Fruit fly (Drosophila melanogaster): ENCODE results near the gene kz.
A peak's percentile ranks its signal among the peaks of the same experiment; 100 is the strongest.

Gene kz

DNA sequence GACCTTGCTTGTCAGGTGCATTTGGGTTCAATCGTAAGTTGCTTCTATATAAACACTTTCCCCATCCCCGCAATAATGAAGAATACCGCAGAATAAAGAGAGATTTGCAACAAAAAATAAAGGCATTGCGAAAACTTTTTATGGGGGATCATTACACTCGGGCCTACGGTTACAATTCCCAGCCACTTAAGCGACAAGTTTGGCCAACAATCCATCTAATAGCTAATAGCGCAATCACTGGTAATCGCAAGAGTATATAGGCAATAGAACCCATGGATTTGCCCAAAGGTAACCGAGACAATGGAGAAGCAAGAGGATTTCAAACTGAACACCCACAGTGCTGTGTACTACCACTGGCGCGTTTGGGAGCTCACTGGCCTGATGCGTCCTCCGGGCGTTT lies 4.1 kb upstream of the kz start, which contains the start of gene Or2a:
Or2a (plus strand) TSS at position 301 of the 400 bp plus-strand sequence.
- TF ChIP-seq Pif1B (GFP tag; optimal IDR thresholded peaks at IDR 0.05) (no peak), Ets98B (GFP tag; IDR thresholded peaks at IDR 0.05) (no peak), EcR (GFP tag; optimal IDR thresholded peaks at IDR 0.05) (no peak), CG14655 (GFP tag; optimal IDR thresholded peaks at IDR 0.05) (no peak)

DNA sequence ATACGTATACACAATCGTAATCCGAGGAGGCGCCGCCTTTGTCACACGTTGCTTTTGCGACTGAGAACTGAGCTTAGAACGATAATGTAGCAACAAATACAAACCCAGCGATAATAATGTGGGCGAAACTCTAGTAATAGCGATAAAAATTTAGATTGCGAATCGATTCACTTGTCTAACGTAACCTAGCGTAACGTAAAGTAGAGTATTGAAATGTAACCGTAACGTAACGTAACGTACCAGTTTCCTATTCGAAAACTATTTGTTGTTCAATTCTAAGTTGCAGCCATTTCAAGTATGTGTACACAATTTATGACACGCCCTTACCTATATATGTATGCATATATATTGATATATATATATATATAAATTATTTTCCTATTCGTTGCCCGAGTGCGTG lies 2.9 kb upstream of the kz start:
- no peak for TF ChIP-seq CG4496 (GFP tag; IDR thresholded peaks at IDR 0.05)
- TF ChIP-seq gl (tag; optimal IDR thresholded peaks at IDR 0.05): no peak
- TF ChIP-seq rn (GFP tag; IDR thresholded peaks at IDR 0.05): no peak
- no peak for TF ChIP-seq Ets98B (GFP tag; IDR thresholded peaks at IDR 0.05)
- TF ChIP-seq CG9948 (tag; optimal IDR thresholded peaks at IDR 0.05): no peak
- no peak for TF ChIP-seq CG17806 (tag; optimal IDR thresholded peaks at IDR 0.05)
- TF ChIP-seq CG13204 (GFP tag; optimal IDR thresholded peaks at IDR 0.05): no peak
- TF ChIP-seq CG12605 (GFP tag; IDR thresholded peaks at IDR 0.05): no peak
- TF ChIP-seq CG34367 (tag; optimal IDR thresholded peaks at IDR 0.05): no peak
- TF ChIP-seq Pif1A (GFP tag; optimal IDR thresholded peaks at IDR 0.05): no peak
- no peak for TF ChIP-seq fd96Ca (GFP tag; IDR thresholded peaks at IDR 0.05)

DNA sequence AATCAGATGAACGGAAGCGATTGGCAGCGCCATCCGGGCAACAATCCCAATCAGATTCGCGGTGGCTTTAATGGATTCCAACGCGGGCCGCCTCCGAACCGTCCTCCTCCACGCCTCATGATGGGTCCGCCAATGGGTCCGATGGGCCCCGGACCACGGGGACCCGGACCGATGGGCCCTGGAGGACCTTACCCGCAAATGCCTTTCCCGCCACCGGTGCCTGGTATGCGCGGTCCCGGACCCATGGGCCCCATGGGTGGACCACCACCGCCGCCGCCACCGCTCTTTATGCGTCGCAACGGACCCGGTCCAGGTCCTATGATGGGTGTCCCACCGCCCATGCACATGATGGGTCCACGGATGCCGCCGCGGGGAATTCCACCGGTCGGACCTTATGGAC lies 1.1 kb upstream of the kz start:
- no peak for TF ChIP-seq CG13204 (GFP tag; optimal IDR thresholded peaks at IDR 0.05)
- TF ChIP-seq CG32121 (GFP tag; IDR thresholded peaks at IDR 0.05): no peak
- TF ChIP-seq CG12605 (GFP tag; IDR thresholded peaks at IDR 0.05): no peak
- TF ChIP-seq D1 (tag; optimal IDR thresholded peaks at IDR 0.05): no peak
- no peak for TF ChIP-seq Snoo (tag; optimal IDR thresholded peaks at IDR 0.05)
- TF ChIP-seq gl (tag; optimal IDR thresholded peaks at IDR 0.05): no peak
- TF ChIP-seq CG8159 (tag; optimal IDR thresholded peaks at IDR 0.05): no peak
- no peak for TF ChIP-seq CG8301 (tag; optimal IDR thresholded peaks at IDR 0.05)
- no peak for TF ChIP-seq CG17806 (tag; optimal IDR thresholded peaks at IDR 0.05)
- no peak for TF ChIP-seq Pif1A (GFP tag; optimal IDR thresholded peaks at IDR 0.05)
- TF ChIP-seq Pif1B (GFP tag; optimal IDR thresholded peaks at IDR 0.05): no peak
- no peak for TF ChIP-seq CG15710 (tag; optimal IDR thresholded peaks at IDR 0.05)
- TF ChIP-seq fd96Ca (GFP tag; IDR thresholded peaks at IDR 0.05): no peak
- no peak for TF ChIP-seq CG4496 (GFP tag; IDR thresholded peaks at IDR 0.05)
- TF ChIP-seq CG9948 (tag; optimal IDR thresholded peaks at IDR 0.05): no peak
- no peak for TF ChIP-seq EcR (GFP tag; optimal IDR thresholded peaks at IDR 0.05)
- TF ChIP-seq rn (GFP tag; IDR thresholded peaks at IDR 0.05): no peak
- no peak for TF ChIP-seq CG10348 (GFP tag; IDR thresholded peaks at IDR 0.05)
- no peak for TF ChIP-seq CG34367 (tag; optimal IDR thresholded peaks at IDR 0.05)

DNA sequence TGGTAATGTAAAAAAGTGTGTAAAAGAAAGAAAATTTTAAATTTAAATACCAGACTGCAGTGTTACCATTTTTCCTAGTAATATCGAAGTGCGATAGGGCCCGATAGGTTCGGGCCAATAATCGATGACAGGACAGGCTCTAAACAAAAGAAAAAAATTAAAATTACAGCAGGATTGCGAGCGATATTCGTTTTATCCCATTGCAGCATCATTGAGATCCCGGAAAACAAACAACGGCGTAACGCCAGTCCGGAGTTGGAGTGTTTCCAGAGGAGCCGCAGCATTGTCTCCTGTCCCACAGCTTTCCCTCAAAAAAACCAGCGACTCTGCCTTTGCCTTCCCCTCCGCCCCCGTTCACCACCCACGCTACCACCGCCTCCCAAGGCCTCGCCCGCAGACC lies 16.7 kb downstream of the kz start, which contains the start of gene pcx:
pcx (plus strand) TSS at position 159 of the 400 bp plus-strand sequence.
- TF ChIP-seq Ets98B (GFP tag; IDR thresholded peaks at IDR 0.05): no peak
- no peak for TF ChIP-seq EcR (GFP tag; optimal IDR thresholded peaks at IDR 0.05)
- no peak for TF ChIP-seq CG9948 (tag; optimal IDR thresholded peaks at IDR 0.05)
- no peak for TF ChIP-seq CG8159 (tag; optimal IDR thresholded peaks at IDR 0.05)
- no peak for TF ChIP-seq CG34367 (tag; optimal IDR thresholded peaks at IDR 0.05)

DNA sequence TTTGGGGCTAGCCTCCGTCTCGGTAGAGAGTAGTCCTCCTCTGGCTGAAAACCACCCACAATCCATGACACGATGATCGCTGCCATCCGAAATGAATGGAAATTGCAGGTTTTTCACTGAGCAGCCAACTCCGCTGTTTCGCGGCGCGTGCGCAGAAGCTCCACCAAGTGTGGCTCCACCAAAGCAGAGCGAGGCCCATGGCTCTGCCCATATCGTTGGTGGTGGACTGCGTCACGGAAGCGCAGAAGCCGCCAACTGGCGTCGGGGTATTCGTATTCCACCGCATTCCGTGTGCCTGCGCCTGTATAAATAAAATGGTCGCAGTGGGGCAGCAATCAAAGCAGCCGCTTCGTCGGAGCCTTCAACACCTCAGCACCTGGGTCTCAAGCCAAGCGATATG lies 18.4 kb downstream of the kz start, which contains the start of gene CG14052:
CG14052 (plus strand) TSS at position 301 of the 400 bp plus-strand sequence.
- TF ChIP-seq CG8159 (tag; optimal IDR thresholded peaks at IDR 0.05) (no peak), Snoo (tag; optimal IDR thresholded peaks at IDR 0.05) (no peak)

DNA sequence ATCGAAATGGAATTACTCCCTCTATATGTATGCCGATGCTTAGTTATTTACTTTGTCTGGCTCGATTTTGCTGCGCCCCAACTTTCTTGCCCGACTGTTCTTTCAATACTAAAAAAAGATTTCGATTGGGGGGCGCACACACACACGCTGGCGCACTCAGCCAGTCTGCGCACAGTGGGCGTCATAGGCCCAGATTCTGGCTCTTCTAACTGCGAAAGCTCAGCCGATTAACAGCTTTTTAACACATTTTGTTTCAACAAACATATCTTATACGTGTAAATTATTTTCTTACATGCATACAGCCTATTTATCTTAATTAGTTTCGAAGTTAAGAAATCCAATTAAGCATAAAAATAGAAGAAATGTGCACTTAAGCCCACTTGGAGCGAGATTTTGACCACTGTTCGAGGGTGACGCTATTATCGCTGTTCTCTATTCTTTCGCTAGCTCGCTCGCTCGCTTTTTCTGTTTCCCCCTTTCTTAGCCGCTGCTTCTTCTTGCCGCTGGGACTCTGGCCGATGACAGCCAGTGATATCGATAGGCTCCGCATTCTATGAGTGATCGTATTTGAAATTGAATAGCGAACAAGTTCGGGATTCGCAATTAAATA lies 19.5 kb downstream of the kz start, which contains the start of gene Vinc:
Vinc (minus strand) TSS at position 387 of the 610 bp plus-strand sequence.
- peak; percentile 80 for TF ChIP-seq CG34367 (tag; optimal IDR thresholded peaks at IDR 0.05)
- TF ChIP-seq CG12605 (GFP tag; IDR thresholded peaks at IDR 0.05): peak; percentile 45; the same call in 1 of the 2 replicates
- peak; percentile 72 for TF ChIP-seq EcR (GFP tag; optimal IDR thresholded peaks at IDR 0.05)
- TF ChIP-seq CG15710 (tag; optimal IDR thresholded peaks at IDR 0.05): peak; percentile 79
- TF ChIP-seq Pif1B (GFP tag; optimal IDR thresholded peaks at IDR 0.05): peak; percentile 87
- peak; percentile 90 for TF ChIP-seq CG32121 (GFP tag; IDR thresholded peaks at IDR 0.05)
- peak; percentile 88 for TF ChIP-seq Ets98B (GFP tag; IDR thresholded peaks at IDR 0.05)
- TF ChIP-seq CG8159 (tag; optimal IDR thresholded peaks at IDR 0.05): peak; percentile 94
- peak; percentile 34; the same call in 1 of the 2 replicates for TF ChIP-seq CG10348 (GFP tag; IDR thresholded peaks at IDR 0.05)
- peak; percentile 93 for TF ChIP-seq CG8301 (tag; optimal IDR thresholded peaks at IDR 0.05)
- TF ChIP-seq CG13204 (GFP tag; optimal IDR thresholded peaks at IDR 0.05): no peak
- peak; percentile 79 for TF ChIP-seq CG9948 (tag; optimal IDR thresholded peaks at IDR 0.05)
- peak; percentile 40; the same call in 1 of the 2 replicates for TF ChIP-seq rn (GFP tag; IDR thresholded peaks at IDR 0.05)
- TF ChIP-seq CG4496 (GFP tag; IDR thresholded peaks at IDR 0.05): peak; percentile 84
- peak; percentile 86 for TF ChIP-seq CG17806 (tag; optimal IDR thresholded peaks at IDR 0.05)
- TF ChIP-seq CG14655 (GFP tag; optimal IDR thresholded peaks at IDR 0.05): peak; percentile 94
- no peak for TF ChIP-seq D1 (tag; optimal IDR thresholded peaks at IDR 0.05)
- TF ChIP-seq Snoo (tag; optimal IDR thresholded peaks at IDR 0.05): peak; percentile 90
- peak; percentile 92 for TF ChIP-seq Pif1A (GFP tag; optimal IDR thresholded peaks at IDR 0.05)
- peak; percentile 85 for TF ChIP-seq gl (tag; optimal IDR thresholded peaks at IDR 0.05)
- TF ChIP-seq fd96Ca (GFP tag; IDR thresholded peaks at IDR 0.05): peak; percentile 92

Measured in whole organism, pupa.